Fruit fly (Drosophila melanogaster): ENCODE data around the gene CG16986.
A peak's percentile ranks its signal among the peaks of the same experiment; 100 is the strongest.

- TF ChIP-seq Myc (optimal IDR thresholded peaks at IDR 0.05) = no peak
- TF ChIP-seq insv (optimal IDR thresholded peaks at IDR 0.05) = no peak
- peak; percentile 56 for TF ChIP-seq psq (optimal IDR thresholded peaks at IDR 0.05)
Measured at dm6 chr3L:2552116-2552843, 47.9 kb upstream of the CG16986 start.
